Fruit fly (Drosophila melanogaster): Measurements from ENCODE around the gene Nep2.

dm6 chr3R:4717586-4717985 is 14.1 kb downstream of the Nep2 start:
- TF ChIP-seq CG13204 (GFP tag; optimal IDR thresholded peaks at IDR 0.05) (no peak), EcR (GFP tag; optimal IDR thresholded peaks at IDR 0.05) (no peak), CG17806 (tag; optimal IDR thresholded peaks at IDR 0.05) (no peak), gl (tag; optimal IDR thresholded peaks at IDR 0.05) (no peak), CG8301 (tag; optimal IDR thresholded peaks at IDR 0.05) (no peak), D1 (tag; optimal IDR thresholded peaks at IDR 0.05) (no peak)

Data from whole organism, pupa.